Worm (Caenorhabditis elegans) whole organism, mixed stage, embryonic: Measurements from ENCODE around the gene math-37.

ENCODE experiments used
- blmp-1 ChIP-seq: fragments of 150-350 bp; optimal IDR thresholded peaks from 2 replicates; lab custom pipeline; 2014; ENCODE audit warnings: missing biosample characterization, missing genetic modification characterization
- nhr-28 ChIP-seq: fragments of 150-350 bp; optimal IDR thresholded peaks from 2 replicates; lab custom pipeline; 2014; ENCODE audit warnings: missing biosample characterization, missing genetic modification characterization
- nhr-76 ChIP-seq: sonication (generic microtip); optimal IDR thresholded peaks from 2 replicates; lab custom pipeline; 2017; ENCODE audit warnings: missing biosample characterization, missing genetic modification characterization

- no peak for TF ChIP-seq blmp-1 (tag; lab: Kevin White, UChicago)
- TF ChIP-seq nhr-76 (tag; lab: Kevin White, UChicago): no peak
- TF ChIP-seq nhr-28 (tag; lab: Kevin White, UChicago): no peak
Measured at ce11 chrII:2099139-2099976, 22.6 kb downstream of the math-37 start, which contains the start of gene math-42.
